Fruit fly (Drosophila melanogaster): ENCODE measurements around the gene CG13630.
A peak's percentile ranks its signal among the peaks of the same experiment; 100 is the strongest.

CG13630 gene

DNA sequence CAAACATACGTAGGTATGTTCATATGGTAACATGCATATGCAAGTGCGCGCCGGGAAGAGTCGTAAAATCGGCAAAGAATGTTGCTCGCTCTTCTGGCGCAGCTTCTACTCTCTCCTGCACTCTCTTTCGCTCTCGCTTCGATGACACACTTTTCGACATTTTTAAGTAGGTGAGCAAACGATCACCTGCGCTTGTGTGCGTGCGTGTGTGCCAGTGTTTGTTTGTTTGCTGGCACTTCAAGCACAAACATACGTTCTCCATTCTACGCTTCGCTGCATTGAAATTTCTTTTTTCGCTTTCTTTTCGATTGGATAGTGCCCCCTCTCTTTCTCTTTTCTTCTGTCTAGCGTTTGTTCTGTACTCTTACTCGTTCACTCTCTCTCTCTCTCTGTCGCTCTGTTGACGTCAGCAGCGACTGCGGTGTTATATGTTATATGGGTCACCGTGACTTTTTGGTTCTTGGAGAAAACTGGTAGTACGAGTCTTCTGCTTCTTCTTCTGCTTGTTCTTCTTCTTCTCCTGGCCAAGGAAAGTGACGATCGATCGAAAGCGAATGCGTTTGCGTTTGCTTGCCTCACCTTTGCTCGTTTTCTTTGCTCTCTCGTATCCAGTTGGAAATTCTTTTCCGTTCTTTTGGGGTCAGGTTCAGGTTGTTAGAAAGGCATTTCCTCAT, 48.6 kb upstream of the CG13630 start (continued):
- TF ChIP-seq CG2199 (GFP tag; IDR thresholded peaks at IDR 0.05) (no peak), CG9727 (GFP tag; optimal IDR thresholded peaks at IDR 0.05) (no peak), CG10431 (GFP tag; optimal IDR thresholded peaks at IDR 0.05) (peak; percentile 62), CG12744 (GFP tag; optimal IDR thresholded peaks at IDR 0.05) (no peak), CG18262 (tag; optimal IDR thresholded peaks at IDR 0.05) (peak; percentile 23), CG3847 (GFP tag; IDR thresholded peaks at IDR 0.05) (no peak), br (optimal IDR thresholded peaks at IDR 0.05) (no peak), Eip74EF (GFP tag; optimal IDR thresholded peaks at IDR 0.05) (no peak), CG1603 (tag; optimal IDR thresholded peaks at IDR 0.05) (peak; percentile 10), CG7745 (tag; optimal IDR thresholded peaks at IDR 0.05) (peak; percentile 37), Atf-2 (GFP tag; optimal IDR thresholded peaks at IDR 0.05) (no peak), slbo (GFP tag; IDR thresholded peaks at IDR 0.05) (no peak), Oaz (GFP tag; IDR thresholded peaks at IDR 0.05) (no peak), CG17612 (GFP tag; IDR thresholded peaks at IDR 0.05) (no peak), CG1602 (GFP tag; optimal IDR thresholded peaks at IDR 0.05) (no peak), CG34422 (GFP tag; IDR thresholded peaks at IDR 0.05) (no peak), btn (GFP tag; optimal IDR thresholded peaks at IDR 0.05) (no peak), NK7.1 (GFP tag; optimal IDR thresholded peaks at IDR 0.05) (no peak), H2.0 (GFP tag; IDR thresholded peaks at IDR 0.05) (no peak), CG13775 (GFP tag; optimal IDR thresholded peaks at IDR 0.05) (no peak), inv (GFP tag; IDR thresholded peaks at IDR 0.05; ENCODE audit: partially characterized antibody) (no peak), hbn (GFP tag; IDR thresholded peaks at IDR 0.05; ENCODE audit: partially characterized antibody) (0 out of 2 replicates have a peak, but pooled peaks have one; percentile 13), CG9609 (GFP tag; optimal IDR thresholded peaks at IDR 0.05) (no peak), CG8359 (GFP tag; optimal IDR thresholded peaks at IDR 0.05; ENCODE audit: borderline replicate concordance) (no peak), da (GFP tag; optimal IDR thresholded peaks at IDR 0.05) (no peak), CG17359 (tag; optimal IDR thresholded peaks at IDR 0.05) (no peak), CG12942 (GFP tag; optimal IDR thresholded peaks at IDR 0.05) (no peak), fd64A (GFP tag; optimal IDR thresholded peaks at IDR 0.05) (no peak), CG13296 (GFP tag; optimal IDR thresholded peaks at IDR 0.05) (no peak), CG4730 (GFP tag; IDR thresholded peaks at IDR 0.05) (no peak), CG11247 (GFP tag; IDR thresholded peaks at IDR 0.05) (no peak), hth (optimal IDR thresholded peaks at IDR 0.05) (no peak), CG12104 (GFP tag; optimal IDR thresholded peaks at IDR 0.05) (no peak), CG8388 (GFP tag; optimal IDR thresholded peaks at IDR 0.05) (peak; percentile 21), Opbp (GFP tag; IDR thresholded peaks at IDR 0.05; ENCODE audit: partially characterized antibody) (no peak), zfh1 (GFP tag; IDR thresholded peaks at IDR 0.05) (no peak), CG11398 (GFP tag; optimal IDR thresholded peaks at IDR 0.05) (no peak), Bdp1 (GFP tag; optimal IDR thresholded peaks at IDR 0.05) (no peak), NfI (GFP tag; optimal IDR thresholded peaks at IDR 0.05) (no peak), Six4 (GFP tag; optimal IDR thresholded peaks at IDR 0.05) (no peak), sob (GFP tag; IDR thresholded peaks at IDR 0.05) (no peak), CG15011 (GFP tag; optimal IDR thresholded peaks at IDR 0.05) (no peak), org-1 (GFP tag; optimal IDR thresholded peaks at IDR 0.05) (no peak), trh (GFP tag; optimal IDR thresholded peaks at IDR 0.05) (no peak), CG15073 (GFP tag; optimal IDR thresholded peaks at IDR 0.05) (no peak), CG15269 (tag; optimal IDR thresholded peaks at IDR 0.05) (no peak), CG17186 (GFP tag; optimal IDR thresholded peaks at IDR 0.05) (no peak), toy (GFP tag; IDR thresholded peaks at IDR 0.05) (no peak), MESR4 (GFP tag; optimal IDR thresholded peaks at IDR 0.05) (no peak), mirr (GFP tag; optimal IDR thresholded peaks at IDR 0.05) (no peak), CG2202 (tag; optimal IDR thresholded peaks at IDR 0.05) (peak; percentile 56)

Data from whole organism, embryonic.